Fruit fly (Drosophila melanogaster): ENCODE data around the gene CG32369.

CG32369 gene

DNA sequence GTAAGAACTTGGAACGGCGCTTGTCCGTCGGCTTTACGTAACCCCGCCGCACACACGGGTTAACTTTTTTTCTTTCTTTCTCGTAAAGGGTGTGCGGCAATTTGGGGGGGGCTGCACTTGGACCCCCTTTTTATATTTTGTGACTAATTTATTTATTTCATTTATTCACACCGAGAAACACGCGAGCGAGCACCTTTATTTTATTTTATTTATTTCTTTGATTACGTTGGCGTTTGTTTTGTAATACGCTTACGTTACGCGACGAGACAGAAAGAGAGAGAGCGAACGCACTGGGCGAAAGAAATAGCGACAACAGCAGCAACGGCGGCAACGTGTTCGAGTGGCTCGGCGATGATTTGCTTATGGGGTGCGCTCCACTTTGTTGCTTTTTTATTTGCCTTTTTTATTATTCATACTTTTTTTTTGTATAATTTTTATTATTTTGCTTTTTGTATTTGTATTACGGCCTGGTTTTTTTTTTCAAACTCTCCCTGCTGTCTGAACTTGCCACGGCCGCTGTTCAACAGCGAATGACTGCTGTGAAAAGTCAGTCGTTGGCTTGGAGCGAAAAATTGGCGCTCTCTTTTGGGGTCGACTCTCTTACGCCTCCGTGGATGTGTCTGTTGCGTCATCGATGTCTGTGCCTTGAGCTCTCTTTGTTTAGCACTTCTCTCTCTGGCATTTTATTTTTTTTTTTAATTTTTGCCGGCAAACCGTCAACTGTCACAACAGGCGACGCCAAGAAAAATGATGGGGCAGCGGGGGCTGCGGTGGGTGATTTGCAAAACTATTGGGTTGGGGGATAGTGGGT lies at the start of gene CG32369:
Gene CG32369, minus strand, starts transcription at position 537 of the 811 bp plus-strand sequence.
- TF ChIP-seq CG8478 (optimal IDR thresholded peaks at IDR 0.05): no peak
- no peak for TF ChIP-seq CTCF (optimal IDR thresholded peaks at IDR 0.05)

DNA sequence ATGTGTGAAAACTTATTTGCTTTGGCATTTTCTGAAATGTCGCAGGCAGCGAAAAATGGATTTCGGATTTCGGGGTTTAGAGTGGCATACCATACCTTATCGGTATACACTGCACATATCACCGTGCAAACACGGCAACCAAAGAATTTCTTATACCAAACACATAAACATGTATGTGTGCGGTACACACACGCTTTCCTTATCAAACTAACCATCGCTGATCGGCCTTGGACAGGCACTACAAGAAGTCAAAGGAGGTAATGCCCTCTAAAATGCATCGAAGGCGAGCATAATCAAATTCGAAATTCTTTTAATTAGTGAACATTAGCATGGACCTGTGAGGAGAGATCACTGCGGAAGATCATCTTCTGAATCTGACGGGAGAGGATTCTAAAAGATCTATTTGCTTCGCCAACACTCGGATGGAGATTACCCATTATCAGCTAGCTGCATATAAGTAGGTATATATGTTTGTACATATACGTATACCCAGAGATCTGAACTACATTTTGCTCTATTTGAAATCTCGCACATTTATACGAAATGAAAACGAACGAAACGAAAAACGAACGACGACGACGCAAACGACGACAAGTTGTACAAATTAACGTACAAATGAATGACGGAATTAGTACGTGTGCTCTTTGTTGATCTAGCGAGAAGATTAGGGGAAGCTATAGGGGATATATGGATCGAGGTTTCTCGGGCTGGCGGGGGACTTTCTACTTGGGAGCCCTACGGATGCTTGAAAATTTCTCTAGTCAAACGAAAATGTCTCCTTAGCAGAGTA lies 48.9 kb upstream of the CG32369 start:
- TF ChIP-seq CTCF (optimal IDR thresholded peaks at IDR 0.05) (no peak), CG8478 (optimal IDR thresholded peaks at IDR 0.05) (no peak)

DNA sequence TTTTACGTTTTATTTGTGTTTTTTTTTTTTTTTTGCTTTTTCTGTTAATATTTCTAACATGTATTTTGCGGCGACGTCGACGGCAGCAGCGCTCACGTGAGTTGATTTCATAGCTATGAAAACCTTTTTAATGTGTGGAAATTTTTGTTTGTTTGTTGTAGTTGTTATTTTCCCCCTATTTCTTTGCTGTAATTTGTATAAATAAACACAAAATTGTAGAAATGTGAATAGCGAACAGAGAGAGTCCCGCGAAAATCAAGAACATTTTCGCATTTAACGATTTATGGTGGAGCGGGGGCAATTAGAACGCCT lies 47.0 kb upstream of the CG32369 start:
- TF ChIP-seq CG8478 (optimal IDR thresholded peaks at IDR 0.05) (no peak), CTCF (optimal IDR thresholded peaks at IDR 0.05) (no peak)

DNA sequence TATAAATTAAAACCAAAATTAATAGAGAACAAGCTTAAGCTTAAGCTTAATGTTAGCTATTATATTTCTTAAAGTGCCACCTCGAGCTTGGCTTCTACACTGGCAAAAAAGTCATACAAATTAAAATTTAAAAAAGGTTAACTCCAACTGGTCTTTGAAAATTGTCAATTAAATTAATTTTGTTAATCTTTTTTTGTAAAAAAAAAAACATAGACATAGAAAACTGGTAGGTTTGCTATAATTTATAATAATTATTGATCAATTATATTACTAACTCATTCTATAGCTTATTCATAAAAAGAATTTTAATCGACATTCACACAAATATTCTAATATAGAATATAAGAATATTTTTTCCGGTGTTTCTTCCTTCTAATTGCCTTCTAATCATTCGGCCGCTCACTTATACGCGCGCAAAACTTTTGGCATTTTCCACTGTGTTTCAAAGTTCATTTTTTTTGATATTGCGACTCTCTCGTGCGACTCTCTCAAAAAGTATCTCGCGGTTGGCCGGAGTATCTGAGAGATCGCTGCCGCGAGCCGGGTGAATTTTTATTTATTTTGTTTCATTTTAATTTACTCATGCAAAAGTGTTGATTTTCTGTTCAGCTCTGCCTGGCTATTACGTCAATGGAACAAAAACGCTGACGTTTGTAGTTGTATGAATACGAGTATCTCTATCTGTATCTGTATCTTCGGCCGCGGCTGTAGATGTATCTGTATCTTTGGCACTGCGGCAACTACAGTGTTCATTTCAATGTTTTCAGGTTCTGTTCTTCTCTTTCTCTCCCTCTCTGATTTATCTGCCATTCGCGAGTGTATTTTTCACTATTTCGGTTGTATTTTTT lies 46.4 kb upstream of the CG32369 start:
- TF ChIP-seq CG8478 (optimal IDR thresholded peaks at IDR 0.05) (no peak), CTCF (optimal IDR thresholded peaks at IDR 0.05) (no peak)

DNA sequence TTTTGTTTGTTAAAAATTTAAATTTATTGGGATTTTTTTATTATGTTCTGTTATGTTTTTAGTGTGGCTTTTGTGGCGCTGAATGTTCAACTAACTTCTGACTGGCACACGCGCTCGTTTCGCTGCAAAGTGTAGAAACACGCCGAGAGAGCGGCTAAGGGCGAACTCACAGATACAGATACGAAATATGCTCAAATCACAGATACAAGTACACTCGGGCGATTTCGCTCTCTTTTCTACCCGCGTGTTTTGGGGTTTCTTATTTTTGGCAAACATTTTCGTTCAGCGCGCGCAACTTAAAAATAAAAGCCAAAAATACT lies 45.8 kb upstream of the CG32369 start:
- no peak for TF ChIP-seq CG8478 (optimal IDR thresholded peaks at IDR 0.05)
- no peak for TF ChIP-seq CTCF (optimal IDR thresholded peaks at IDR 0.05)

DNA sequence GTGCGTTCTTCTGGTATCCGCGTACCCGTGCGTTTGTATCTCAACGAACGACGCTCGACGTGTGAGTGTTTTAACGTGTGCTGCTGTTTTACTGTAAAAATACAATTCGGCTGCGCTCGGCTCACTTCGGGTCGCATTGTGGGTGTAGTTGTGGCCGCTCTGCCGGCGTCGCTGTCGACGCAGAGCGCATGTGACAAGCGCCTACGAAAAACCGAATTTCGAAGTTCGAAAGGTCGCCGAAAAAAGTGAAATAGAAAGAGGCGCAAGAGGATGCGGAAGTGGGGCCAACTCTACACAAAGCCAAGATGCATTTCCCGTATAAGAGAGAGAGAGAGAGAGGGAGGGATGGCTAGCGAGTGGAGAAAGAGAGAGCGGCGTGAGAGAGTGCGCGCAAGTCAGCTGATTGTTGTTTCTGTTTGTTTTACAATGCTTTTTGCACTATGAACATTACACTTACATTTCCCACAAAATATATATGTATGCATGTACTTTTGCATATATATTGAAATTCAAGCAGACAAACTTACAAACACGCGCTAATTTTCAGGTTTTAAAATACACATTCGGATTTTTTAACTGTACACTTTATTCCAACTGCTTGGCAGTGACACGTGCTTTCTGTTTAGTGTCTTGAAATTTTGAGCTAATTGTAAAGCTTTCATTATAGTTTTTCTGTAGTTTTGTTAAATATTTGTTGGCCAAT lies 45.3 kb upstream of the CG32369 start:
- TF ChIP-seq CTCF (optimal IDR thresholded peaks at IDR 0.05) (peak in 1 of 2 experiments; percentile 5), CG8478 (optimal IDR thresholded peaks at IDR 0.05) (no peak)

DNA sequence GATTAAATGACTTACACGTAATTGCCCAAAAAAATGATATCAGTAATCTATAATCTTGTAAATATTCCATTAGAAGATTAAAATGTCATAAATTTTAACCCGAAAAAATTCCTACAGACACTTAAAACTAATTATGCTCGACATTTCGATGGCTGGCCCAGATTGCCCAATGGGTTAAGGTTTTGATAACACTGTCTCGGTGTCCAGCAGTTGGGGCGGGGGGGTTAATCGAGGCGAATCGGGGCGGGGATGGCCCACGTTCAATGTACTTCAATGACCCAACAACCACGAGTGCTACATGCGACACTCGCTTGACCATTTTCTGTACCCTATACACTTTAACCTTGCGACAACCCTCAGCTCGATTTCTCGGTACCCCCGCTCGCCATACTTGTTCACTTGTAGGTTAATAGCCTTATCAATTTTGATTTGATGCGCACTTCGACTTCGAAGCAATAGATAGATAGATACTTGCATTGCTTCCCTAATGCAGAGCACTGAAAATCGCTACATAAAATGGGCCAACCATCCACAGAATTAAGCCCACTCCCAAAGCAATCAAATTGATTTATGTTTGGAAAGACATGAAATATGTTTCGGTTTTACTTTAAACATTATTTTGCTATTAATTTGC lies 42.7 kb upstream of the CG32369 start:
- TF ChIP-seq CTCF (optimal IDR thresholded peaks at IDR 0.05): no peak
- TF ChIP-seq CG8478 (optimal IDR thresholded peaks at IDR 0.05): no peak

DNA sequence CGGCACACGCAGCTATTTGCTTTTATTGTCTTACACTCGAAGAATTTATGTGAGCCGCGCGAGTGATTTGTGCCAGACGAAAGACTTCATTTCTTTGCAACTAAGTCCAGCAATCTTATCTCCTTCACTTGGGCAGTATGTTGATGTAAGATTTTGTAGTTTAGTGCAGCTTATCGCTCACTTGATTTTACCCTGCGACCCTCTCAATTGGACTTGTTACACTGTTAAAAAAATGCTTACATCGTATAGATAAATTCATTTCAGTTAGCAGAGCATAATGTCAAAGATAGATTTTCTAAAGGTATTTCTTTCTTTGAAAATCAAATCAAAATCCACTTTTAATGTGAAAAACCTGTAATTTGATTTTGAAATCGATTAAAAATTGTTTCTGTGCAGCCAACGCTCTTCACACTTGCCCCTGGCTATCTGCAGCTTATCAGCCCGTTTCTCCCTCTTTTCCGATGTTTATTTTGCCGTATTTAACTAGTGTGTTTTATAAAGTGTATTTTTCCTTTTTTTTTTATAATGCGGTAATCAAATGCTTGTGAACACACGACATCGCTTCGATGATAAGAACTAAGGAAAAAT lies 41.2 kb upstream of the CG32369 start:
- TF ChIP-seq CTCF (optimal IDR thresholded peaks at IDR 0.05): no peak
- no peak for TF ChIP-seq CG8478 (optimal IDR thresholded peaks at IDR 0.05)

DNA sequence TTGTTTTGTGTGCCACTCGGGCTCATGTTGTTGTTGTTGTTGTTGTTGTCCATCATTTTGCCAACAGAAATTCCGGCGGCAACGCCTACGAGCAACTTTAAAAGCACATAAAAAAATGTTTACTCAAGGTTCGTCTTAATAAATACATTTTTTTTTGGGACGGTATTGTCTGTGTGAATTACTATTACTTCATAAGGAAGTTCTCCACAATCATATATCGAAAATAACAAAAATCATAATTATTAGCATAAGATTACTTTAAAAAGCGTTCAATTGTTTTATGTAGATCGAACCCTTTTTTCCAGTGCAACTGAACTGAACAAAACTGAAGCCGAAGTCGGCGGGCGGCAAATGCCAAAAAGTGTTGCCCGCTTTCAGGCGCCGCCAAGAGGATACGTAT lies 39.0 kb upstream of the CG32369 start:
- TF ChIP-seq CTCF (optimal IDR thresholded peaks at IDR 0.05) (no peak), CG8478 (optimal IDR thresholded peaks at IDR 0.05) (no peak)

DNA sequence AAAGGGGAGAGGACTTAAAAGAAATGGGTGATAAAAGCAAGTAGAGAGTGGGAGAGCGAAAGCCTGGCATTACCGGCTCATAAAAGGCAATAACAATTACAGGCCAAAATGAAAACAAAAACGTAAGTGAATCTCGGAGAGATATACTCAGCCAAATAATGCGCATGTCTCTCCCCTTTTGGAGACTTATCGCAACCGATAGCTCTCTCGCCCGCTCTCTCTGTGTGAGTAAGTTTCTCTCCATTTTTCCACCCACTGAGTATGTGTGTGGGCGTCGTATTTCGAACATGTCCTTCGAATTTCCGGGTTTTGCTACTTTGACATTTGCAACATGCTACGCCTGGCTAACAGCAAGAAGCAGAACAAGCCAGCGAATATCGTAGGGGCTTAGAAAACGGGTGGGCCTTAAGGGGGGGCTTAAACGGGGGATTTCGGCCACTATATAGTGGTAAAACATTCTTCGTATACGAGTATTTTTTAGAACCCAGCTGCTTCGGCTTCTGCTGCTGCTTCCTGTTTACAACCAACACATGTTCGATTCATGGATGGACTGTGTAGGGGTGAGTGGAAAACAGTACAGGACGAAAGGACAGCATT lies 38.1 kb upstream of the CG32369 start:
- TF ChIP-seq CG8478 (optimal IDR thresholded peaks at IDR 0.05): no peak
- TF ChIP-seq CTCF (optimal IDR thresholded peaks at IDR 0.05): no peak

DNA sequence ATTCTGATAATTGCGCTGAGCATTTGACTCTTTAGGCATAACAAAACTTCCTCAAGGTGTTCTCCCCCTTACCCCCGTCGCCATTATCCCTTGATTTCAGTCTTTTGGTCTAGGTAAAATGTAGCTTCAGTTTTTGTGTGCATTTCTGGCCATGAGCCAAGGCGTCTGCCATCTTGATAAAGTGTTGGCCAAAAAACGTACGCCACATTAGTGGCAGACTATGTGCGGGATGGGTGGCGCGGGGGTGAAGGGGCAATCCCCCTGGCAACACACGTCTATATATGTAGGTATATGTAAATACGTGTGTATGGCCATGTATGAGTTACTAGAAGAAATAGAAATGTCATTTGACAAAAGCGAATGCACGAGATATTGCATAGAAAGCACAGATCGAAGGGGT lies 34.4 kb upstream of the CG32369 start:
- TF ChIP-seq CTCF (optimal IDR thresholded peaks at IDR 0.05) (no peak), CG8478 (optimal IDR thresholded peaks at IDR 0.05) (no peak)

DNA sequence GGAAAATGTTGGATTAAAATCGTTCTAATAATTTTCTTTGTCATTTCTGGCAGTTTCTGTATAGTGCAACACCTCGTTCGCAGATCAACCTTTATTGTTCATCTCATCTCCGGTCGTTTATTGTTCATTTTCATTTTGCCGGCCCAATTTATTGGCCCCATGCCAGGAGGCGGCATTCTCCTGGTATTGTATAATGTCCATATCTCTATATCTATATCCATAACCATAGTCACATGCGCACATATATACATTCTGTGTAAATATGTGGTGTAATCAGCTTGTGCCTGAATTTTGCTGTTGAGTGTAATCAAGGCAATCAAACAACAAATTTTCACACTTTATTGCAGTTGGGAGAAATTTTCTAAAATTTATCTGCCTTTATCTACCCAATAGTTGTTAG lies 32.9 kb upstream of the CG32369 start:
- TF ChIP-seq CTCF (optimal IDR thresholded peaks at IDR 0.05) (no peak), CG8478 (optimal IDR thresholded peaks at IDR 0.05) (no peak)

DNA sequence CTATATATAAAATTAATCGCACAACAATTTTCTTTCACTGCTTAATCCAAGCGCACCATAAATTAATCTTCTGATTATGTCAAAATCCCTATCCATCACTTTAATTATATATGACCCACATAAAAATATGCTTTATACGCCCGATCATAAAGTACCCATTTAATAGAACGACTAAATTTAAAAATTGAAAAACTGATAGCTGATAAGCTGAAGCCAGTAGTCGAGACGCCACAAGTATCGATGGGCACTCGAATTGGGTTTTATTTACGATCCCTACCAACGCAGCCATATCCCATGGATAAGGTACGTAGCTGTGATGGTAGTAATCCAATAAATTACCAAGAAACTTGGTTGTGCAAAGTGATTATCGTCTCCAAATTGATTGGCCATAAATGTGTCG lies 32.5 kb upstream of the CG32369 start:
- TF ChIP-seq CTCF (optimal IDR thresholded peaks at IDR 0.05) (no peak), CG8478 (optimal IDR thresholded peaks at IDR 0.05) (no peak)
